5 fruit fly cellular contexts compared by ENCODE assay signal in the genomic region with DNA sequence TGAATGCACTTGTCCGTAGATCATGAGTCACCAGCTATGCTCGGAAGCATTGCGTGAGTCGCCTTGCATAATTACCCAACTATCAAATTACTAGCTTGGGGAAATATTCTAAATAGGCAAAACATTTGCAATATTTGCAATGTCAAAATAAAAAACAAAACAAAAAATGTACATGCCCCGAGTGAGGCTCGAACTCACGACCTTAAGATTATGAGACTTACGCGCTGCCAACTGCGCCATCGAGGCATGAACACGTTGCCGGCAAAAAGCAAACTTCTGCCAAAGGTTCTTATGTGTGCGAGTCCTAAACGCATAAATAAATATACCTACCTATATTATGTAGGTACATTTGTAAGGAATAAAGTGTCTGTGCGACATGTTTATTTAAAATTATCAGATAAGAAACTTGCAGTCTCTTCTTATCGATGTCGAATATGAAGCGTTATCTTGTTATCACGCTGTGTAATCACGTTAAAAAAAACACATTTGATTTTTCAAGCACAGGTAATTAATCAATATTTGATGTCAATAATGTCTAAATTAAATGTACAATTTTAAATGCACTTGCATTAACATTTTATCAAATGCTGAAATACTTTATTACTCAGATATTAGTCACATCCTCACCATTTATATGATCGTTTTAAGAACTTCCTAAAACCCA.
TF ChIP-seq lines count a peak whose summit lies in the region.

No protein-coding gene starts in this region.

- no peak for TF ChIP-seq CTCF in whole organism, embryonic (GFP tag; optimal IDR thresholded peaks at IDR 0.05; lab: Kevin White, UChicago)

TF ChIP-seq in whole organism, adult, 20 proteins besides CTCF, POLR2A, EP300 and RAD21:
- TF ChIP-seq kay (GFP tag; lab: Kevin White, UChicago; ENCODE audit: borderline replicate concordance) (peak; percentile 91), Crg-1 (GFP tag; optimal IDR thresholded peaks at IDR 0.05; lab: Kevin White, UChicago) (no peak), CG12768 (GFP tag; optimal IDR thresholded peaks at IDR 0.05; lab: Kevin White, UChicago) (no peak)

TF ChIP-seq in whole organism, embryonic, 481 proteins besides CTCF, POLR2A, EP300 and RAD21 (continues in another document):
- TF ChIP-seq CG15479 (GFP tag; optimal IDR thresholded peaks at IDR 0.05; lab: Kevin White, UChicago), result no peak
- peak; percentile 97 for TF ChIP-seq Bdp1 (GFP tag; optimal IDR thresholded peaks at IDR 0.05; lab: Kevin White, UChicago)
- peak; percentile 32; the same call in 1 of the 2 replicates for TF ChIP-seq nerfin-2 (GFP tag; IDR thresholded peaks at IDR 0.05; lab: Robert Waterston, UW; ENCODE audit: partially characterized antibody)
- no peak for TF ChIP-seq Vsx1 (GFP tag; optimal IDR thresholded peaks at IDR 0.05; lab: Kevin White, UChicago)
- TF ChIP-seq Gug (GFP tag; IDR thresholded peaks at IDR 0.05; lab: Robert Waterston, UW), result no peak
- TF ChIP-seq pum (GFP tag; optimal IDR thresholded peaks at IDR 0.05; lab: Kevin White, UChicago), result no peak
- no peak for TF ChIP-seq C15 (GFP tag; IDR thresholded peaks at IDR 0.05; lab: Robert Waterston, UW)
- no peak; the same call in 1 of the 2 replicates for TF ChIP-seq CG13287 (GFP tag; IDR thresholded peaks at IDR 0.05; lab: Robert Waterston, UW; ENCODE audit: partially characterized antibody)
- TF ChIP-seq CG16813 (GFP tag; IDR thresholded peaks at IDR 0.05; lab: Robert Waterston, UW; ENCODE audit: partially characterized antibody), result peak; percentile 50; the same call in 2 of the 3 replicates
- TF ChIP-seq ci (GFP tag; IDR thresholded peaks at IDR 0.05; lab: Robert Waterston, UW), result no peak
- no peak for TF ChIP-seq CG10147 (GFP tag; optimal IDR thresholded peaks at IDR 0.05; lab: Kevin White, UChicago)
- no peak for TF ChIP-seq Lpt (GFP tag; optimal IDR thresholded peaks at IDR 0.05; lab: Kevin White, UChicago)
- TF ChIP-seq Bteb2 (GFP tag; optimal IDR thresholded peaks at IDR 0.05; lab: Kevin White, UChicago), result no peak
- no peak for TF ChIP-seq al (GFP tag; IDR thresholded peaks at IDR 0.05; lab: Robert Waterston, UW)
- no peak for TF ChIP-seq insv (GFP tag; optimal IDR thresholded peaks at IDR 0.05; lab: Kevin White, UChicago)
- TF ChIP-seq sr (GFP tag; IDR thresholded peaks at IDR 0.05; lab: Robert Waterston, UW), result no peak
- no peak for TF ChIP-seq knrl (GFP tag; IDR thresholded peaks at IDR 0.05; lab: Robert Waterston, UW; ENCODE audit: partially characterized antibody)
- no peak for TF ChIP-seq CG32532 (GFP tag; IDR thresholded peaks at IDR 0.05; lab: Robert Waterston, UW)
- TF ChIP-seq Bgb (GFP tag; IDR thresholded peaks at IDR 0.05; lab: Robert Waterston, UW; ENCODE audit: partially characterized antibody), result peak; percentile 72

TF ChIP-seq in whole organism, prepupa, 60 proteins besides CTCF, POLR2A, EP300 and RAD21:
- no peak for TF ChIP-seq CG8632 (GFP tag; optimal IDR thresholded peaks at IDR 0.05; lab: Kevin White, UChicago)
- TF ChIP-seq ss (GFP tag; optimal IDR thresholded peaks at IDR 0.05; lab: Kevin White, UChicago), result peak in 1 of 2 experiments; percentile 28
- TF ChIP-seq svp (GFP tag; lab: Kevin White, UChicago), result peak; percentile 60
- peak; percentile 13 for TF ChIP-seq CG10631 (GFP tag; optimal IDR thresholded peaks at IDR 0.05; lab: Kevin White, UChicago)

TF ChIP-seq in whole organism, pupa, 21 proteins besides CTCF, POLR2A, EP300 and RAD21:
- TF ChIP-seq EcR (GFP tag; optimal IDR thresholded peaks at IDR 0.05; lab: Kevin White, UChicago) (peak; percentile 17), CG15710 (tag; optimal IDR thresholded peaks at IDR 0.05; lab: Kevin White, UChicago) (no peak)

TF ChIP-seq in whole organism, wandering third instar larva, 38 proteins besides CTCF, POLR2A, EP300 and RAD21:
- peak; percentile 8 for TF ChIP-seq Sp1 (GFP tag; optimal IDR thresholded peaks at IDR 0.05; lab: Kevin White, UChicago)
- no peak for TF ChIP-seq dmrt93B (GFP tag; optimal IDR thresholded peaks at IDR 0.05; lab: Kevin White, UChicago)
- no peak for TF ChIP-seq fru (GFP tag; optimal IDR thresholded peaks at IDR 0.05; lab: Kevin White, UChicago)
- TF ChIP-seq Rel (GFP tag; optimal IDR thresholded peaks at IDR 0.05; lab: Kevin White, UChicago), result no peak
- TF ChIP-seq Rel (tag; optimal IDR thresholded peaks at IDR 0.05; lab: Kevin White, UChicago), result no peak
TF ChIP-seq in whole organism, wandering third instar larva: peak in this region for 1.
